Fruit fly (Drosophila melanogaster) Kc167 (cell line): ENCODE data around the gene Cpr78Cb.

ENCODE experiments used
- Myc ChIP-seq: fragments of >200 bp; optimal IDR thresholded peaks from 2 replicates; lab custom pipeline; 2017; ENCODE audit warnings: missing external identifiers
- Sin3A ChIP-seq: fragments of >200 bp; optimal IDR thresholded peaks from 2 replicates; lab custom pipeline; 2018; ENCODE audit warnings: missing external identifiers
- h ChIP-seq: fragments of >200 bp; optimal IDR thresholded peaks from 3 replicates; lab custom pipeline; 2018; ENCODE audit warnings: missing external identifiers
- insv ChIP-seq: fragments of >200 bp; optimal IDR thresholded peaks from 3 replicates; lab custom pipeline; 2018; ENCODE audit warnings: missing external identifiers
- psq ChIP-seq: fragments of >200 bp; optimal IDR thresholded peaks from 2 replicates; lab custom pipeline; 2017; ENCODE audit warnings: missing external identifiers
- ttk ChIP-seq: sonication (Bioruptor generic); optimal IDR thresholded peaks from 2 replicates; lab custom pipeline; 2017; ENCODE audit warnings: missing external identifiers

DNA sequence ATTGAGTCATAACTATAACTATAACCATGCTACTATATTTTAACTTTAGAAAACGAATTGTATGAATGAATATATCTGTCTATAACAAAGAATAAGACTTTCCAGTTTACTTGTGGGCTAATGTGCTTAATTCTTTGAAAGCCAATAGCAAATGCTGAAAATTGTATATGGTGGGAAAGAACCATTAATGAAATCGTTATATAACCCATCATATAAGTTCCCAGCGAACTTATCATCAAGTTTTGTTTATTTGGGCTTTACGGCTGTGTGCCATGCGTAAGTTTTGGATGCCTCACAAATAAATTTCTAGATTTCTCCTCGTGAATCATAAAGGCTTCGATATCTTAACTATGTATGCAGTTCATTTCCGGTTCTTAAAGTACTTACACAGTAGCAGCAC, 10.5 kb upstream of the Cpr78Cb start:
- TF ChIP-seq h (lab: Kevin White, UChicago) (no peak), ttk (no peak), insv (no peak), psq (no peak), Sin3A (lab: Kevin White, UChicago) (no peak), Myc (lab: Kevin White, UChicago) (no peak)
